Worm (Caenorhabditis elegans) whole organism, midembryonic: ENCODE measurements around the gene hlh-4.
A peak's percentile ranks its signal among the peaks of the same experiment; 100 is the strongest.

Experiments used
- T22C8.4 ChIP-seq: fragments of 200-800 bp; sonication (Bioruptor generic); IDR thresholded peaks from 2 replicates; pipeline ENCODE4 v1.3.6; 2022; ENCODE audit warnings: missing genetic modification characterization, missing compliant biosample characterization
- cog-1 ChIP-seq: sonication (generic microtip); optimal IDR thresholded peaks from 2 replicates; lab custom pipeline; 2016; ENCODE audit warnings: missing genetic modification characterization, missing compliant biosample characterization
- flt-1 ChIP-seq: fragments of 200-800 bp; sonication (Bioruptor generic); IDR thresholded peaks from 2 replicates; pipeline ENCODE4 v1.3.6; 2022; ENCODE audit warnings: missing genetic modification characterization, missing compliant biosample characterization
- klf-2 ChIP-seq: fragments of 200-800 bp; sonication (Bioruptor generic); conservative IDR thresholded peaks from 2 replicates; pipeline ENCODE4 v1.3.6; 2022; ENCODE audit warnings: missing genetic modification reagents, missing genetic modification characterization, missing compliant biosample characterization
- med-1 ChIP-seq: sonication (generic microtip); optimal IDR thresholded peaks from 2 replicates; lab custom pipeline; 2017; ENCODE audit warnings: missing genetic modification characterization, mild to moderate bottlenecking, missing compliant biosample characterization, antibody characterized with exemption, missing genetic modification reagents; ENCODE audit not compliant: insufficient read depth
- ref-1 ChIP-seq: fragments of 200-800 bp; sonication (Bioruptor generic); conservative IDR thresholded peaks from 2 replicates; pipeline ENCODE4 v1.3.6; 2022; ENCODE audit warnings: missing genetic modification reagents, missing genetic modification characterization, missing compliant biosample characterization
- tab-1 ChIP-seq: fragments of 200-800 bp; sonication (Bioruptor generic); IDR thresholded peaks from 2 replicates; pipeline ENCODE4 v1.3.6; 2022; ENCODE audit warnings: missing genetic modification characterization, missing compliant biosample characterization
- ztf-23 ChIP-seq: fragments of 200-800 bp; sonication (Bioruptor generic); IDR thresholded peaks from 2 replicates; pipeline ENCODE4 v1.3.6; 2022; ENCODE audit warnings: missing genetic modification reagents, missing genetic modification characterization, missing compliant biosample characterization
- ztf-29 ChIP-seq: fragments of 200-800 bp; sonication (Bioruptor generic); IDR thresholded peaks from 2 replicates; pipeline ENCODE4 v1.3.6; 2022; ENCODE audit warnings: missing genetic modification reagents, missing genetic modification characterization, missing compliant biosample characterization

The hlh-4 gene

DNA sequence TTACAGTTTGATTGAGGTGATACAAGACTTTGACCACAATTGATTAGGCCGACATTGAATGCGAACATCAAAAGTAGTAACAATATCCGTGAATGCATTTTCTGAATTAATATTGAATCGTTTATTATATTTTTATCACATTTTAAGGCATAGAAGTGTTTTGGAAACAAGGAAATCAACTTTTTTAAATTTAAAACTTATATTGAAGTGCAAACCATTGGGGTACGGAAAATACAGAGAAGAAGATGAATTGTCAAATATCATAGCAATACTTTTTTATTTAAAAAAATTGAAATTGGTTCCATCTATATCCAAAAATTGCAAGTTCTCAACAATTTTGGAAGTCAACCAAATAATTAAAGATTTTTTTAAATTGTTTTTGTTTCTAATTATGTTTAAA, 4.4 kb upstream of the hlh-4 start, which contains the start of gene T05G5.1:
Gene T05G5.1, minus strand, starts transcription at position 101 of the 400 bp plus-strand sequence.
- no peak for TF ChIP-seq ztf-23 (GFP tag; lab: Robert Waterston, UW)
- no peak for TF ChIP-seq flt-1 (GFP tag; lab: Robert Waterston, UW)
- TF ChIP-seq ref-1 (GFP tag; lab: Robert Waterston, UW): no peak
- no peak for TF ChIP-seq cog-1
- TF ChIP-seq T22C8.4 (GFP tag; lab: Robert Waterston, UW): no peak
- TF ChIP-seq med-1: no peak
- no peak for TF ChIP-seq tab-1 (GFP tag; lab: Robert Waterston, UW)

DNA sequence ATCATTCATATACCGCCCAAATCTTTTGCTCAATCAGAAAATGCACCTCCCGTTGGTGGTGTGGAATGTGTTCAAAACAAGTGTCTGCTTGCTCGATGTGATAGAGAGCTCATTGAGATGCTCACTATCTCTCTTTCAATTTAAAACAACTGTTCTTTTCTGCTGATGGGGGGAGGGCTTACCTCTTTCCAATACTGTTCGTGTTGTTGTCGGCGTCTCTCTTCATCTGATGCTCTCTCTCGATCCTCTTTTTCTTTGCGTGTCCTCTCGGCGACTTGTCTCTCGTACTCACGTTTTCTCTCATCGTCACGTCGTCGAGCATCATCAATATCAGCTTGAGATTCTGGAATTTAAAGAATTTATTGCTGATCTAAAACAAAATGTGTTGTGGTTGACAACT, 3.1 kb upstream of the hlh-4 start:
- TF ChIP-seq ztf-23 (GFP tag; lab: Robert Waterston, UW) (no peak), med-1 (no peak), ztf-29 (0 out of 2 replicates have a peak, but pooled peaks have one; percentile 38), T22C8.4 (GFP tag; lab: Robert Waterston, UW) (no peak), flt-1 (GFP tag; lab: Robert Waterston, UW) (no peak)

DNA sequence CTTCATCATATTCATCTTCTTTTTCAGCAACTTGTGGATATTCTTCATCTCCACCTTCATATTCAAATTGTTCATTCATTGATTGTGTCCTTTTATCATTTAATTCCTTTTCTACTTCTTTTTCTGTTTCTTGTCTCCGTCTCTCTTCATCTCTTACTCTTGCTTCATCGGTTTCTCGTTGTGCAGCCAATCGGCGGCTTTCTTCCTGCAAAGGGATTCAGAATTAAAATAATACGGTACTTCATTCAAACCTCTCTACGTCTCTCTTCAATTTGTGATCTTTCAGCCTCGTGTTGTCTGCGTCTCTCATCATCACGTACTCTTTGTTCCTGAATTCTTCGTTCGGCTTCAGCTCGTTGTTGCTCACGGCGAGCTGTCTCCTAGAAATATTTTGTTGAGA, 1.8 kb upstream of the hlh-4 start:
- TF ChIP-seq T22C8.4 (GFP tag; lab: Robert Waterston, UW) (no peak), med-1 (no peak), klf-2 (GFP tag; lab: Robert Waterston, UW) (no peak), ztf-23 (GFP tag; lab: Robert Waterston, UW) (no peak)

DNA sequence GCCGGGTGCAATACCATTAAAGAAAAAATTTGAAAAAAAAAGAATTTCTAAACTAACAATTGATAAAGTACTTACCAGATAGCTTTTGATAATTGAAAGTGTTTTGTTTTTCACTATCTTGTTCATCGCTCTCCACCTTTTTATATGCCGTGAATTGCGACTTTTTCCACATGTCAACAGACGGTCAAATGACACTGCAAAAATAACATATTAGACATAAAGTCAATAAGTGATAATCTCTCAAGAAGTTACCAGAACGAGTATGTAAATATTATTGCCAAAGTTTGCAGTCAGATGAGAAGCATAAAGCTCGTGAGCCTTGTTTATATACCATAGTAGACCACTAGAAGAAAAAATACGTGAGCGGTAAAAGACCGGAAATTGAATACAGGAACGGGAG, 3.0 kb downstream of the hlh-4 start, which contains the start of gene dao-6:
Gene dao-6, minus strand, starts transcription at position 345 of the 400 bp plus-strand sequence.
- TF ChIP-seq cog-1 (no peak), flt-1 (GFP tag; lab: Robert Waterston, UW) (no peak), med-1 (no peak), T22C8.4 (GFP tag; lab: Robert Waterston, UW) (no peak), tab-1 (GFP tag; lab: Robert Waterston, UW) (no peak), klf-2 (GFP tag; lab: Robert Waterston, UW) (no peak), ztf-23 (GFP tag; lab: Robert Waterston, UW) (no peak), ztf-29 (no peak), ref-1 (GFP tag; lab: Robert Waterston, UW) (no peak)

DNA sequence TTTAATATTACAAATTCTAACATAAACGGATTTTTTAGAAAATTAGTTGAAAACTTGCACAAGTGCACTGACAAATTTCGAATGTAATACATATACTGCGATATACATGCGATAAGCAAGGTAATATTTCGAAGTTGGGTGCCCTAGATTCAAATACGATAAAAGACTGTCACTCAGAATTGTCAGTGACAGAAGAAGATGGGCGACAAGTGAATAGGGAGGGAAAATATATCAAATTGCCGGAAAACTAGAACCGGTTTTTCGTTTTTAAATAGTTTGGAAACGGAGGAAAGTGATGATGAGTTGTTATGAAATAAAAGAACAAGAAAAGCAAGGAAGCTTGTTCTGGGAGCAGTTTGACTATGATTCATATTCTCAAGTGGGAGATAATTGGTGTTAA, 4.8 kb downstream of the hlh-4 start:
- TF ChIP-seq cog-1 (no peak), T22C8.4 (GFP tag; lab: Robert Waterston, UW) (no peak), flt-1 (GFP tag; lab: Robert Waterston, UW) (no peak), ztf-23 (GFP tag; lab: Robert Waterston, UW) (no peak), ztf-29 (no peak)

DNA sequence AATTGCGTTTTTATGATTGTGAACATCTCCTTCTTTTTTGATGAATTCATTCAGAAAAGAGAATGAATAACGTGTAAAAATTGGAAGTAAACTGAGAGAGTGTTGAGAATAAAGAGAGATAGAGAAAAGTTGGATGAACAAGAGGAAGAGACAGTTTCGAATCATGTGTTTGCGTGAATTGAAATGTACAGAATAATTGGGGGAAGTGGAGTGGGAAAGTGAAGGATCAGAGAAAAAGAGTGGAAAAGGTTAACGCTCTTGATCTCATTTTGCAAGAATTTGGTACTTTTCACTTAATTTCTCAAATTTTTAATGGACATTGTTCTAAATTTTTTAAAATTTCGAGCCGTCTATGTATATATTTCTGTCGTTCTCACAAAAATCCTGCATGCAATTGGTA, 5.5 kb downstream of the hlh-4 start:
- TF ChIP-seq med-1 (no peak), ztf-23 (GFP tag; lab: Robert Waterston, UW) (no peak), klf-2 (GFP tag; lab: Robert Waterston, UW) (no peak), flt-1 (GFP tag; lab: Robert Waterston, UW) (no peak), T22C8.4 (GFP tag; lab: Robert Waterston, UW) (no peak), cog-1 (no peak), ref-1 (GFP tag; lab: Robert Waterston, UW) (no peak), ztf-29 (no peak), tab-1 (GFP tag; lab: Robert Waterston, UW) (no peak)

DNA sequence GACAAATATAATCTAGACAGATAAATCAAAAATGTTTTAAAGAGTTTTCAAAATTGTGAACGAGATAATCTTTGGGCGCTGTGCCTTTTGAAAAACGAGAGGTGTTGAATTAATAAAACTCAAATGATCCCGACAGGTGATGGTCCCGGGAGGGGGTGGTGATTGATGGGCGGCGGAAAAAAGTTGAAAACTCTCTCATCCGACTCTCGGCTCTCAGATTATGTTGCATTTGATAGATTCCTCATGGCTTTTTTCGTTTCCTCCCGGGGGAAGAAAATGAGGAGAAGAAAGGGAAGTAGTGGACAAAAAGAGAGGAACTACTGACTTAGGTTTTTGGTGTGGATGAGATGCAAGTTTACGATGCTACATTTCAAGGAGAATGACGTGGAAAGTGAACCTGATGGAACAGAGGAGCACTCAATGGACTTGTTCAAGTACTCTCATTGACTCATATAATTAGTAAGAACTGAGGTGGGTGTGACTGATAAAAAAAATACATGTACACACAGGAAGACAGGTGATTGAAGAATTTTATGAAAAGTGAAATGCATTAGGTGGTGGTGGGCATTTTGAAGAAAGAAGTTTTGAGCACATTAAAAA, 7.4 kb downstream of the hlh-4 start:
- TF ChIP-seq T22C8.4 (GFP tag; lab: Robert Waterston, UW) (no peak), tab-1 (GFP tag; lab: Robert Waterston, UW) (no peak), cog-1 (no peak), ztf-23 (GFP tag; lab: Robert Waterston, UW) (no peak), flt-1 (GFP tag; lab: Robert Waterston, UW) (no peak)

DNA sequence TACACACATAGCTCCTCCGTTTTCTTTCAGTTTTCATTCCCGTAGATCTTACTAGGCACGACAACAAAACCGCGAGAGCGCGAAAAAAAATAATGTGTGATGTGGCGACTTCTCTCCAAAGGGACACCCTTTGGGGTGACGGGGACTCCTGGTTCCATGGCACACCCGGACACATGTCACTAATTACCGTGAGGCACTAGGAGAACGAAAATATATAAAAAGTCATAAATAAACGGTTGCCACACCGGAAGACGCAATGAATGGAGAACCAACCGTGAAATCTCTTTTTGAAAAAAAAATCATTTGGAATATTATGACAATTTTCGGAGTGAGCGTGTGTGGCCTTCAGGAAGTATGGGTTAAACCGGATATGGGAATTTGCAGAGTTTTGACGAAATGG, 8.4 kb downstream of the hlh-4 start:
- TF ChIP-seq tab-1 (GFP tag; lab: Robert Waterston, UW) (no peak), med-1 (no peak), ztf-23 (GFP tag; lab: Robert Waterston, UW) (no peak), klf-2 (GFP tag; lab: Robert Waterston, UW) (no peak), cog-1 (no peak), T22C8.4 (GFP tag; lab: Robert Waterston, UW) (no peak), flt-1 (GFP tag; lab: Robert Waterston, UW) (no peak), ref-1 (GFP tag; lab: Robert Waterston, UW) (no peak), ztf-29 (no peak)

DNA sequence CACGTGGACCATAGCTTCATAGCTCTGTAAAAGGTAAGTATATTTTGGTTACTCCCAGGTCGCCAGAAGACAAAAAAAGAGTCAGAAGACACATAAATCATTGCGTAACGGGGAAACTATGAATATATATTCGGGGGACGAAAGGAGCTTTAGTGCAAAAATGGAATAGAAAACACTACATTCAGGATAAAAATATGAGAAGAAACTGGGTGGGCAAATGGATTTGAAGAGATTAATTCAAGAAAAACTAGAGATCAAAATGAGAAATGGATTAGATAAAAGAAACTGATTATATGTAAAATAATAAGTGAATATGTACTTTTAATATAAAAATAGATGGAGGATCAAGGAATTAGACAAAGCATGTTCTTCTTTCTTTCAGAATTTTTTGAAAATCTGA, 11.4 kb downstream of the hlh-4 start, which contains the start of gene C07A9.12:
Gene C07A9.12, minus strand, starts transcription at position 101 of the 400 bp plus-strand sequence.
- TF ChIP-seq klf-2 (GFP tag; lab: Robert Waterston, UW) (no peak), ref-1 (GFP tag; lab: Robert Waterston, UW) (no peak), tab-1 (GFP tag; lab: Robert Waterston, UW) (no peak), ztf-29 (no peak), cog-1 (no peak), T22C8.4 (GFP tag; lab: Robert Waterston, UW) (no peak), med-1 (no peak), ztf-23 (GFP tag; lab: Robert Waterston, UW) (no peak), flt-1 (GFP tag; lab: Robert Waterston, UW) (no peak)

DNA sequence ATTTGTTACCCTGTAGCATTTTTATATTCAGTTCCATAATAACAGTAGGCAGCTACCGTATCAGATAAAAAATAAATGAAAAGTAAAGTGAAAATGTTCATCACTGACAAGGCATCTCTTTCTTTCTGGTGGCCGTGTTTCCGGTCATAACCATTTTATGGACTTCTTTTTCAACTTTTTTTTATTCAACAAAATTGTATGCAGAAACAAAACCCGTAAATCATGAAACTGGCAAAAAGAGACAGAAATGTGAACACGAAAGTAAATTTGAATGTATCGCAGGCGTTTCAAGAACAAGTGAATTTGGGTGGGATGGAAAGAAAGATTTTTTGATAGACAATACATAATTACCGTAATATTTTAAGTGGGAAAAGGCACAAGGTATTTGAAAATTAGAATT, 13.7 kb downstream of the hlh-4 start, which contains the start of gene clec-162:
Gene clec-162, minus strand, starts transcription at position 101 of the 400 bp plus-strand sequence.
- TF ChIP-seq med-1 (no peak), ref-1 (GFP tag; lab: Robert Waterston, UW) (no peak), cog-1 (no peak), T22C8.4 (GFP tag; lab: Robert Waterston, UW) (no peak), tab-1 (GFP tag; lab: Robert Waterston, UW) (no peak), ztf-29 (no peak), flt-1 (GFP tag; lab: Robert Waterston, UW) (no peak), klf-2 (GFP tag; lab: Robert Waterston, UW) (no peak), ztf-23 (GFP tag; lab: Robert Waterston, UW) (no peak)
